Worm (Caenorhabditis elegans) whole organism, early embryonic: ENCODE measurements around the gene his-42.

Experiments used
- B0310.2 ChIP-seq: sonication (generic microtip); optimal IDR thresholded peaks from 2 replicates; lab custom pipeline; 2016; ENCODE audit warnings: mild to moderate bottlenecking, missing genetic modification characterization, missing compliant biosample characterization
- F13C5.2 ChIP-seq: sonication (generic microtip); optimal IDR thresholded peaks from 2 replicates; lab custom pipeline; 2017; ENCODE audit warnings: mild to moderate bottlenecking, missing genetic modification characterization, inconsistent platforms, missing compliant biosample characterization
- aly-1 ChIP-seq: sonication (generic microtip); optimal IDR thresholded peaks from 2 replicates; lab custom pipeline; 2016; ENCODE audit warnings: missing genetic modification characterization, missing compliant biosample characterization
- ama-1 ChIP-seq: fragments of 150-350 bp; optimal IDR thresholded peaks from 2 replicates; lab custom pipeline; 2014
- ceh-13 ChIP-seq: fragments of 200-800 bp; sonication (Bioruptor generic); optimal IDR thresholded peaks from 2 replicates; lab custom pipeline; 2018; ENCODE audit warnings: mild to moderate bottlenecking, missing genetic modification characterization, missing compliant biosample characterization
- ceh-36 ChIP-seq: sonication (generic microtip); optimal IDR thresholded peaks from 2 replicates; lab custom pipeline; 2016; ENCODE audit warnings: missing genetic modification characterization, inconsistent platforms, missing compliant biosample characterization
- ets-7 ChIP-seq: sonication (generic microtip); optimal IDR thresholded peaks from 2 replicates; lab custom pipeline; 2016; ENCODE audit warnings: missing genotype, missing genetic modification characterization, missing compliant biosample characterization
- flt-1 ChIP-seq: fragments of 200-800 bp; sonication (Bioruptor generic); IDR thresholded peaks from 2 replicates; pipeline ENCODE4 v1.3.6; 2022; ENCODE audit warnings: missing genetic modification characterization, missing compliant biosample characterization
- hmbx-1 ChIP-seq: sonication (generic microtip); optimal IDR thresholded peaks from 2 replicates; lab custom pipeline; 2016; ENCODE audit warnings: mild to moderate bottlenecking, missing genetic modification characterization, missing compliant biosample characterization
- hmg-4 ChIP-seq: fragments of 200-800 bp; sonication (Bioruptor generic); optimal IDR thresholded peaks from 2 replicates; lab custom pipeline; 2018; ENCODE audit warnings: mild to moderate bottlenecking, missing genetic modification characterization, missing compliant biosample characterization
- hnd-1 ChIP-seq: sonication (generic microtip); optimal IDR thresholded peaks from 2 replicates; lab custom pipeline; 2016; ENCODE audit warnings: missing genetic modification characterization, missing compliant biosample characterization
- pes-1 ChIP-seq: fragments of 200-800 bp; sonication (Bioruptor generic); IDR thresholded peaks from 2 replicates; pipeline ENCODE4 v1.3.6; 2022; ENCODE audit warnings: missing genetic modification reagents, missing genetic modification characterization, missing compliant biosample characterization
- scrt-1 ChIP-seq: fragments of 200-800 bp; sonication (Bioruptor generic); IDR thresholded peaks from 2 replicates; pipeline ENCODE4 v1.3.6; 2022; ENCODE audit warnings: missing genetic modification characterization, missing compliant biosample characterization
- sea-1 ChIP-seq: fragments of 200-800 bp; sonication (Bioruptor generic); conservative IDR thresholded peaks from 2 replicates; pipeline ENCODE4 v1.3.6; 2022; ENCODE audit warnings: missing genetic modification characterization, missing compliant biosample characterization
- tbx-11 ChIP-seq: fragments of 200-800 bp; sonication (Bioruptor generic); IDR thresholded peaks from 2 replicates; pipeline ENCODE4 v1.3.6; 2022; ENCODE audit warnings: missing genetic modification characterization, missing compliant biosample characterization
- tbx-37 ChIP-seq: fragments of 200-800 bp; sonication (Bioruptor generic); conservative IDR thresholded peaks from 2 replicates; pipeline ENCODE4 v1.3.6; 2022; ENCODE audit warnings: missing genetic modification reagents, missing genetic modification characterization, missing compliant biosample characterization
- tra-4 ChIP-seq: sonication (generic microtip); optimal IDR thresholded peaks from 2 replicates; lab custom pipeline; 2017; ENCODE audit warnings: missing genetic modification characterization, missing compliant biosample characterization

The his-42 gene

DNA sequence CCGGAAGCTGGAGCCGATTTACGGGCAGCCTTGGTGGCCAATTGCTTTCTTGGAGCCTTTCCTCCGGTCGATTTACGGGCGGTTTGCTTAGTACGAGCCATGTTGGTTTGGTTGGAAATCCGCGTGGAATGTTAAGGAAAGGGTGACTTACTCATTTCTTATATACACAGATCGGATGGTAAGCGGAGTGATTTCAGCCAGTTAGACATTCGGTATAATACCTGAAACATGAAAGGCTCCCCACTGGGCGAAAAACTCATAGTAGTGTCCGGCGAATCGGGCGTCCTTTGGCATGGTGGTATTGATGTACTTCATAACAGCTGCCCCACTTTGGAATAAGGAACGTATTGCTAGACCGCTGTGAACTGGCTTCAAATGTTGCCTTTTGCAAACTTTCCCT is at the start of gene his-42:
his-42 (minus strand) TSS at position 101 of the 400 bp plus-strand sequence.
- TF ChIP-seq B0310.2 (tag; lab: Kevin White, UChicago): no peak
- TF ChIP-seq tbx-37 (GFP tag; lab: Robert Waterston, UW): no peak
- no peak for TF ChIP-seq aly-1
- TF ChIP-seq scrt-1: no peak
- TF ChIP-seq hmg-4 (GFP tag; lab: Kevin White, UChicago): no peak
- no peak for TF ChIP-seq tra-4 (tag; lab: Kevin White, UChicago)
- TF ChIP-seq hnd-1 (tag; lab: Kevin White, UChicago): no peak
- TF ChIP-seq hmbx-1: no peak
- TF ChIP-seq pes-1: no peak
- TF ChIP-seq flt-1 (GFP tag; lab: Robert Waterston, UW): no peak

DNA sequence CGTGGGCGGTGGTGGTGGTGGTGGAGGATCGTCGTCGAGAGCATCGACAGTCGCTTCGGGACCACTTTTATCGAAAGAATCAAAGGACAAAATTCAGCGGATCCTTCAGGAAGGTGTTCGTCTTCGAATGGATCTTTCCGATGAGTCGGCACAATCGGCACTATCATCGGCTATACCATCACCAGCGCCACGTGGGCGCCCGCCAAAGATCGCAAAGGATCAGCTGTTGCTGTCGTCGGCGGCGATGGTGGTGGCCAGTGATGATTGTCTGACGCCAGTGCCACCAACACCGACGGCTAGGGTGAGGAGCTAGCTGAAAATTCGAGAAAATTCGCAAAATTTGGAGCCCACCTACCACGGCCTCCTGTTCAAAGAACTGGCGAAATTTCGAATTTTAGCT is 49.5 kb upstream of the his-42 start:
- no peak for TF ChIP-seq ama-1
- no peak for TF ChIP-seq tra-4 (tag; lab: Kevin White, UChicago)
- TF ChIP-seq sea-1 (GFP tag; lab: Robert Waterston, UW): no peak
- TF ChIP-seq aly-1: no peak
- TF ChIP-seq hnd-1 (tag; lab: Kevin White, UChicago): no peak
- TF ChIP-seq flt-1 (GFP tag; lab: Robert Waterston, UW): no peak
- TF ChIP-seq ets-7: no peak
- no peak for TF ChIP-seq F13C5.2 (tag; lab: Kevin White, UChicago)
- TF ChIP-seq ceh-13 (GFP tag; lab: Kevin White, UChicago): no peak
- TF ChIP-seq scrt-1: no peak
- TF ChIP-seq pes-1: no peak
- TF ChIP-seq hmbx-1: no peak
- no peak for TF ChIP-seq hmg-4 (GFP tag; lab: Kevin White, UChicago)
- no peak for TF ChIP-seq tbx-11 (GFP tag; lab: Robert Waterston, UW)
- TF ChIP-seq B0310.2 (tag; lab: Kevin White, UChicago): no peak
- TF ChIP-seq ceh-36 (tag; lab: Kevin White, UChicago): no peak
- TF ChIP-seq tbx-37 (GFP tag; lab: Robert Waterston, UW): no peak

- TF ChIP-seq hmbx-1 (no peak), tbx-37 (GFP tag; lab: Robert Waterston, UW) (no peak), ceh-13 (GFP tag; lab: Kevin White, UChicago) (no peak), ets-7 (no peak), F13C5.2 (tag; lab: Kevin White, UChicago) (no peak), hnd-1 (tag; lab: Kevin White, UChicago) (no peak), hmg-4 (GFP tag; lab: Kevin White, UChicago) (no peak), B0310.2 (tag; lab: Kevin White, UChicago) (no peak), aly-1 (no peak), sea-1 (GFP tag; lab: Robert Waterston, UW) (no peak), tbx-11 (GFP tag; lab: Robert Waterston, UW) (no peak), pes-1 (no peak), flt-1 (GFP tag; lab: Robert Waterston, UW) (no peak), ceh-36 (tag; lab: Kevin White, UChicago) (no peak), scrt-1 (no peak), tra-4 (tag; lab: Kevin White, UChicago) (no peak), ama-1 (no peak)
Measured at ce11 chrII:13875734-13876133, 47.2 kb upstream of the his-42 start, which contains the start of gene ing-3. Gene ing-3 (plus strand): TSS chrII:13876034.

ce11 chrII:13872191-13872889 is 43.8 kb upstream of the his-42 start, which contains the start of the genes cup-14 and ndub-8:
Gene cup-14 (minus strand): TSS chrII:13872241.
Gene ndub-8 (plus strand): TSS chrII:13872869.
- TF ChIP-seq ceh-13 (GFP tag; lab: Kevin White, UChicago) (no peak), F13C5.2 (tag; lab: Kevin White, UChicago) (peak; percentile 58)

DNA sequence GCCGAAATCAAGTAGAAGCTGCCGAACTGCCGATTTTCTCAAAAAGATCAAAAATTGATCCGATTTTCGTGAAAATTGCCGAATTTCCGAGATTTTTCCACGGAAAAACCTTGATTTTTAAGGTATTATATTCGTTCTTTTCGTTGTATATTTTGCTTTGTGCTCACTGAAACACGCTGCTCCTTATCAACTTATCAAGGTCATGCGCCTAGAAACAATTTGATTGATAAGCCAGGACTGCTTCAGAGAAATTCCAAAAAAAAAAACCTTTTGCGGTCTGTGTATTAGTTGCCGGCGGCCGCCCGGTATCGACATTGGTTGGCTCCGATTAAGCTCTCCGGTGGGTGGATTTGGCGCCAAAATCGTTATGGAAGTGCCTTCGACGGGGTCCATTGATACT is 34.0 kb upstream of the his-42 start:
- no peak for TF ChIP-seq tra-4 (tag; lab: Kevin White, UChicago)
- TF ChIP-seq scrt-1: no peak
- no peak for TF ChIP-seq ets-7
- TF ChIP-seq ama-1: no peak
- no peak for TF ChIP-seq flt-1 (GFP tag; lab: Robert Waterston, UW)

DNA sequence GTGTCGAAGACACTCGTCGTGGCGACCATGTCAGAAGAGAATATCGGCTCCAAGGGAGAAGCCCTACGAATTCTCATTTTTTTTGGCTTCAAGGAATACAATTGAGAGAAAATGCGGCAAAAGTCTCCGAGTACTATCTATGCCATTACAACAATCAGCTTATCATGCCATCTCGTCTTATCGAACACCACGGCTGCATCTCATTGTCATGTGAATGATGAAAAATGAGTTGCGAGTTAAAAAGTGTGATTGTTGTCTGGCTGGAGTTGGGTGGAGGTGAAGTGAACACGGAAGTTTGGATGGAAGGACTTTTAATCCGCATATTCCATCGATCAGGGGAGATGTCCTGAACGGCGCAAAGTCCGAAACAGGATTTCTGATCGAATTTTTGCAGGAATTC is 32.4 kb upstream of the his-42 start:
- no peak for TF ChIP-seq ama-1
- no peak for TF ChIP-seq scrt-1
- TF ChIP-seq ceh-36 (tag; lab: Kevin White, UChicago): no peak
- no peak for TF ChIP-seq pes-1
- no peak for TF ChIP-seq tra-4 (tag; lab: Kevin White, UChicago)
- TF ChIP-seq tbx-11 (GFP tag; lab: Robert Waterston, UW): no peak
- TF ChIP-seq ceh-13 (GFP tag; lab: Kevin White, UChicago): no peak

DNA sequence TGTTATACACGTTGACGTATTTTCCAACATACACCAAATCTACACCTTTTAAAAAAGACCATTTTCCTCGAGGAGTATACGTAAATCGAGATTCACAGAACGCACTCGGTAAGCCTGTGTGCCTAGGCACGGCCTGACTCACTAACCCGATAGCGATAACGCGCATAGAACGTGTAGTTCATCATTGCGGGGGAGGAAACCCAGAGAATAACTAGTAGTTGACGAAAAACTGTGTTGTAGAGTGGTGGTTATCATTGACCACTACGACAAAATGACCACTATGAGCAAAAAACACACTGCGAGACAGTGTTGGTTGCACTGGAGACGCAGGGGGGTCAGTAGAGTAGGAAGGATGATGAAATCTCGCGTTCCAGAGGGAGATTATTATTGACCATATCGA is 31.4 kb upstream of the his-42 start:
- TF ChIP-seq sea-1 (GFP tag; lab: Robert Waterston, UW) (0 out of 2 replicates have a peak, but pooled peaks have one; percentile 7), hmg-4 (GFP tag; lab: Kevin White, UChicago) (no peak), B0310.2 (tag; lab: Kevin White, UChicago) (no peak), hnd-1 (tag; lab: Kevin White, UChicago) (no peak), hmbx-1 (no peak), flt-1 (GFP tag; lab: Robert Waterston, UW) (no peak), ama-1 (no peak), ceh-13 (GFP tag; lab: Kevin White, UChicago) (no peak)

DNA sequence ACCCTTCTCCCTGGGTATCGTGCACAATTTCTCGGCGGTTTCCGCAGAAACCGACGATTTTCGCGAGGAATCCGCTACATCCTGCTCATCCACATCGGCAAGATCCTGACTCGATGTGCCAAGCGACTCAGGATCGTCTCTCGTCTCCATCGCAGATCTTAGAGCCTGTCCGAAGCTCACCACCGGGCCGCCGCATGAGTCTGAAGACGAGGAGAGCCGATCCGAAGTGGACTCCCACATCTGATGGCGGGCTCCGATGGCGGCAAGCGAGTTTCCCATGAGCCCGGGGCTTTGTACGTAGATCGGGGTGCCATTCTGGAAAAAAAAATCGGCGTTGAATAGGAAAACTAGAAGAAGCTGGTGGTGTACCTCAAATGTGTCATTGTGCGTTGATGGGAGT is 29.9 kb upstream of the his-42 start:
- TF ChIP-seq tbx-11 (GFP tag; lab: Robert Waterston, UW) (no peak), pes-1 (no peak), ets-7 (no peak), sea-1 (GFP tag; lab: Robert Waterston, UW) (no peak), tra-4 (tag; lab: Kevin White, UChicago) (no peak), ceh-36 (tag; lab: Kevin White, UChicago) (no peak), tbx-37 (GFP tag; lab: Robert Waterston, UW) (no peak), flt-1 (GFP tag; lab: Robert Waterston, UW) (no peak), hmg-4 (GFP tag; lab: Kevin White, UChicago) (no peak), B0310.2 (tag; lab: Kevin White, UChicago) (no peak), hmbx-1 (no peak), scrt-1 (no peak), aly-1 (no peak)
